Fruit fly (Drosophila melanogaster): ENCODE measurements around the gene CG15572.

The CG15572 gene

dm6 chrX:4268401-4268800 is at the start of gene CG15572:
Gene CG15572 (plus strand): TSS chrX:4268701.
- no peak for TF ChIP-seq Eip75B (GFP tag; optimal IDR thresholded peaks at IDR 0.05)
- peak; percentile 28 for TF ChIP-seq svp (GFP tag)

- TF ChIP-seq salr (GFP tag; optimal IDR thresholded peaks at IDR 0.05) (no peak), fkh (GFP tag; optimal IDR thresholded peaks at IDR 0.05) (no peak), pdm3 (GFP tag; optimal IDR thresholded peaks at IDR 0.05) (no peak), CG8632 (GFP tag; optimal IDR thresholded peaks at IDR 0.05) (no peak), Eip78C (GFP tag) (peak; percentile 57), eg (GFP tag; IDR thresholded peaks at IDR 0.05) (0 out of 3 replicates have a peak, but pooled peaks have one; percentile 15), svp (GFP tag) (peak; percentile 36)
These were observed 43.5 kb upstream of the CG15572 start for dm6 chrX:4225020-4225419.

- TF ChIP-seq fd59A (GFP tag; optimal IDR thresholded peaks at IDR 0.05): no peak
- TF ChIP-seq Lpt (GFP tag; optimal IDR thresholded peaks at IDR 0.05): no peak
- TF ChIP-seq dsx (GFP tag; optimal IDR thresholded peaks at IDR 0.05; ENCODE audit: poor library complexity, severe bottlenecking): no peak
- TF ChIP-seq Eip75B (GFP tag; optimal IDR thresholded peaks at IDR 0.05): no peak
- TF ChIP-seq dac (GFP tag; optimal IDR thresholded peaks at IDR 0.05): no peak
- TF ChIP-seq CG11762 (GFP tag; optimal IDR thresholded peaks at IDR 0.05; ENCODE audit: insufficient read depth): no peak
These were observed 28.4 kb upstream of the CG15572 start for dm6 chrX:4240146-4240545.

- TF ChIP-seq OdsH (GFP tag; optimal IDR thresholded peaks at IDR 0.05): no peak
- TF ChIP-seq Ets21C (GFP tag; optimal IDR thresholded peaks at IDR 0.05): no peak
- TF ChIP-seq CG31627 (GFP tag; optimal IDR thresholded peaks at IDR 0.05): no peak
- TF ChIP-seq CG34406 (GFP tag; optimal IDR thresholded peaks at IDR 0.05): no peak
- TF ChIP-seq CG8119 (GFP tag; IDR thresholded peaks at IDR 0.05): no peak
- TF ChIP-seq vri (GFP tag; optimal IDR thresholded peaks at IDR 0.05): no peak
- TF ChIP-seq dac (GFP tag; optimal IDR thresholded peaks at IDR 0.05): no peak
- TF ChIP-seq CG6792 (GFP tag; optimal IDR thresholded peaks at IDR 0.05): no peak
- no peak for TF ChIP-seq lz (GFP tag; optimal IDR thresholded peaks at IDR 0.05)
These were observed 25.8 kb upstream of the CG15572 start, which contains the start of gene Femcoat for dm6 chrX:4242726-4243125. Gene Femcoat (minus strand): TSS chrX:4242826.

- no peak for TF ChIP-seq CG11762 (GFP tag; optimal IDR thresholded peaks at IDR 0.05; ENCODE audit: insufficient read depth)
- TF ChIP-seq CG6163 (GFP tag; IDR thresholded peaks at IDR 0.05): no peak
- TF ChIP-seq pdm3 (GFP tag; optimal IDR thresholded peaks at IDR 0.05): no peak
These were observed 22.5 kb upstream of the CG15572 start, which contains the start of gene Muc4B for dm6 chrX:4246039-4246438. Gene Muc4B (minus strand): TSS chrX:4246139.

- TF ChIP-seq Hr38 (GFP tag; optimal IDR thresholded peaks at IDR 0.05) (no peak), CG3032 (tag; optimal IDR thresholded peaks at IDR 0.05) (no peak), CG4318 (GFP tag; optimal IDR thresholded peaks at IDR 0.05) (no peak), CG8319 (GFP tag; optimal IDR thresholded peaks at IDR 0.05) (no peak), fd85E (GFP tag; optimal IDR thresholded peaks at IDR 0.05) (no peak), CG6276 (GFP tag; optimal IDR thresholded peaks at IDR 0.05) (no peak), cyc (GFP tag; optimal IDR thresholded peaks at IDR 0.05) (no peak), CG10631 (GFP tag; optimal IDR thresholded peaks at IDR 0.05) (no peak), CG34406 (GFP tag; optimal IDR thresholded peaks at IDR 0.05) (no peak), Eip93F (GFP tag; optimal IDR thresholded peaks at IDR 0.05) (no peak)
These were observed 21.5 kb upstream of the CG15572 start, which contains the start of gene CG43134 for dm6 chrX:4247013-4247412. Gene CG43134 (plus strand): TSS chrX:4247313.

dm6 chrX:4248077-4248476 is 20.4 kb upstream of the CG15572 start, which contains the start of gene CG43135:
Gene CG43135 (plus strand): TSS chrX:4248377.
- TF ChIP-seq vri (GFP tag; optimal IDR thresholded peaks at IDR 0.05) (no peak), CG9139 (GFP tag; optimal IDR thresholded peaks at IDR 0.05) (no peak)

Measured in whole organism, prepupa.